Fruit fly (Drosophila melanogaster) S2 (cell line): ENCODE results near the gene CG42846.
A peak's percentile ranks its signal among the peaks of the same experiment; 100 is the strongest.

ENCODE experiments used
- CG8478 ChIP-seq: fragments of >200 bp; optimal IDR thresholded peaks from 2 replicates; lab custom pipeline; 2018
- CTCF ChIP-seq, 2 experiments: fragments of >200 bp; optimal IDR thresholded peaks; 2 replicates each; lab custom pipeline; 2018

- TF ChIP-seq CTCF (optimal IDR thresholded peaks at IDR 0.05; lab: Kevin White, UChicago) (peak in 1 of 2 experiments; percentile 5), CG8478 (lab: Kevin White, UChicago) (no peak)
Measured at dm6 chr3L:264378-265151, 33.2 kb upstream of the CG42846 start, which contains the start of the genes Tudor-SN and mRpL17.
